Worm (Caenorhabditis elegans): ENCODE results near the gene mob-2.

Gene mob-2

ce11 chrX:13144975-13145618 is 24.8 kb downstream of the mob-2 start:
- TF ChIP-seq tbx-7 (tag; optimal IDR thresholded peaks at IDR 0.05) (peak; percentile 17), ztf-16 (tag; optimal IDR thresholded peaks at IDR 0.05) (peak; percentile 42), fkh-6 (tag; optimal IDR thresholded peaks at IDR 0.05) (peak; percentile 27), elt-4 (tag; optimal IDR thresholded peaks at IDR 0.05) (no peak), ceh-19 (GFP tag; optimal IDR thresholded peaks at IDR 0.05) (peak; percentile 61), madf-2 (tag; optimal IDR thresholded peaks at IDR 0.05) (peak; percentile 36), ceh-6 (GFP tag; optimal IDR thresholded peaks at IDR 0.05) (peak; percentile 38), ceh-24 (tag; optimal IDR thresholded peaks at IDR 0.05) (no peak), ceh-45 (GFP tag; IDR thresholded peaks at IDR 0.05) (no peak), ceh-9 (tag; optimal IDR thresholded peaks at IDR 0.05) (no peak), pros-1 (tag; optimal IDR thresholded peaks at IDR 0.05) (peak; percentile 85), lim-6 (tag; optimal IDR thresholded peaks at IDR 0.05) (peak; percentile 51), nhr-232 (tag; optimal IDR thresholded peaks at IDR 0.05) (no peak), ceh-31 (tag; optimal IDR thresholded peaks at IDR 0.05) (peak; percentile 98), hlh-30 (tag; optimal IDR thresholded peaks at IDR 0.05; ENCODE audit: insufficient read depth) (peak; percentile 99), unc-3 (GFP tag; conservative IDR thresholded peaks at IDR 0.05) (no peak; the same call in 1 of the 2 replicates), unc-3 (tag; optimal IDR thresholded peaks at IDR 0.05) (no peak), pqm-1 (tag; optimal IDR thresholded peaks at IDR 0.05) (peak; percentile 19), dmd-4 (tag; optimal IDR thresholded peaks at IDR 0.05; ENCODE audit: borderline replicate concordance) (peak; percentile 10), ceh-22 (tag; optimal IDR thresholded peaks at IDR 0.05) (peak; percentile 92), pax-1 (tag; optimal IDR thresholded peaks at IDR 0.05) (peak; percentile 35), nfya-1 (tag; optimal IDR thresholded peaks at IDR 0.05) (peak; percentile 93), K02D7.2 (tag; optimal IDR thresholded peaks at IDR 0.05) (no peak), npax-4 (tag; optimal IDR thresholded peaks at IDR 0.05) (no peak), mec-3 (tag; optimal IDR thresholded peaks at IDR 0.05; ENCODE audit: borderline replicate concordance) (no peak), elt-2 (tag; optimal IDR thresholded peaks at IDR 0.05) (no peak), eyg-1 (tag; optimal IDR thresholded peaks at IDR 0.05) (peak; percentile 63), hlh-13 (GFP tag; optimal IDR thresholded peaks at IDR 0.05) (no peak), sdc-2 (tag; optimal IDR thresholded peaks at IDR 0.05) (peak; percentile 77), che-1 (tag; optimal IDR thresholded peaks at IDR 0.05) (peak; percentile 47), gmeb-2 (tag; optimal IDR thresholded peaks at IDR 0.05) (peak; percentile 16), tbx-2 (tag; optimal IDR thresholded peaks at IDR 0.05) (peak; percentile 93), hlh-15 (tag; optimal IDR thresholded peaks at IDR 0.05) (no peak), ceh-30 (tag; optimal IDR thresholded peaks at IDR 0.05) (no peak), ceh-48 (tag; optimal IDR thresholded peaks at IDR 0.05) (peak; percentile 83), F13H6.1 (tag; optimal IDR thresholded peaks at IDR 0.05) (peak; percentile 78), sox-4 (tag; optimal IDR thresholded peaks at IDR 0.05) (no peak), ama-1 (optimal IDR thresholded peaks at IDR 0.05) (peak; percentile 95), ceh-14 (tag; optimal IDR thresholded peaks at IDR 0.05) (peak; percentile 78), unc-42 (tag; optimal IDR thresholded peaks at IDR 0.05) (peak; percentile 87), ceh-34 (tag; optimal IDR thresholded peaks at IDR 0.05) (peak; percentile 99), ref-2 (tag; optimal IDR thresholded peaks at IDR 0.05) (peak; percentile 91), sox-2 (GFP tag; IDR thresholded peaks at IDR 0.05) (no peak), ceh-2 (tag; optimal IDR thresholded peaks at IDR 0.05) (peak; percentile 61), fkh-10 (GFP tag; optimal IDR thresholded peaks at IDR 0.05) (no peak), ttx-3 (tag; optimal IDR thresholded peaks at IDR 0.05) (peak; percentile 27), syd-9 (tag; optimal IDR thresholded peaks at IDR 0.05) (peak; percentile 80), ets-4 (tag; optimal IDR thresholded peaks at IDR 0.05) (peak; percentile 79), K09A11.1 (tag; optimal IDR thresholded peaks at IDR 0.05; ENCODE audit: insufficient read depth) (no peak), rnt-1 (tag; optimal IDR thresholded peaks at IDR 0.05) (peak; percentile 93), hlh-8 (tag; optimal IDR thresholded peaks at IDR 0.05) (peak; percentile 68), C38D4.7 (GFP tag; optimal IDR thresholded peaks at IDR 0.05) (peak; percentile 17), Y22D7AL.16 (tag; optimal IDR thresholded peaks at IDR 0.05) (no peak)
